Worm (Caenorhabditis elegans) whole organism, L1 larva: ENCODE results near the gene che-12.

Source experiments
- ama-1 ChIP-seq: fragments of 150-350 bp; optimal IDR thresholded peaks from 2 replicates; lab custom pipeline; 2014
- ceh-63 ChIP-seq: fragments of 200-800 bp; sonication (Bioruptor generic); optimal IDR thresholded peaks from 2 replicates; lab custom pipeline; 2018; ENCODE audit warnings: mild to moderate bottlenecking, missing genetic modification characterization, missing compliant biosample characterization
- ceh-82 ChIP-seq, 3 experiments: fragments of 150-350 bp in 1 of 3; sonication (generic microtip) in 2 of 3; optimal IDR thresholded peaks; 2 replicates each; lab custom pipeline; 2014 to 2017; ENCODE audit warnings: missing biosample characterization in 3 of 3, missing genetic modification characterization in 3 of 3
- egl-27 ChIP-seq, 2 experiments: fragments of 150-350 bp in 1 of 2; sonication (generic microtip); optimal IDR thresholded peaks; 3 replicates each; lab custom pipeline; 2017 to 2018; ENCODE audit warnings: missing biosample characterization in 2 of 2, missing genetic modification characterization in 2 of 2, missing genetic modification reagents in 2 of 2
- elt-3 ChIP-seq, 6 experiments: fragments of 150-350 bp in 1 of 6; sonication (generic microtip); optimal IDR thresholded peaks; 2 replicates each; lab custom pipeline; 2017 to 2018; ENCODE audit warnings: missing biosample characterization in 6 of 6, missing genetic modification characterization in 6 of 6, inconsistent platforms in 1 of 6
- lin-35 ChIP-seq, 2 experiments: fragments of 150-350 bp; optimal IDR thresholded peaks; 2 replicates each; lab custom pipeline; 2014; ENCODE audit warnings: missing biosample characterization in 2 of 2, missing genetic modification characterization in 2 of 2, missing genetic modification reagents in 2 of 2
- lin-39 ChIP-seq: fragments of 150-350 bp; optimal IDR thresholded peaks from 2 replicates; lab custom pipeline; 2014; ENCODE audit warnings: missing biosample characterization, missing genetic modification reagents, missing genetic modification characterization
- nhr-11 ChIP-seq: fragments of 150-350 bp; optimal IDR thresholded peaks from 2 replicates; lab custom pipeline; 2014; ENCODE audit warnings: missing biosample characterization, missing genetic modification characterization
- nhr-12 ChIP-seq: sonication (generic microtip); optimal IDR thresholded peaks from 2 replicates; lab custom pipeline; 2017; ENCODE audit warnings: missing biosample characterization, missing genetic modification characterization
- nhr-237 ChIP-seq: fragments of 150-350 bp; optimal IDR thresholded peaks from 2 replicates; lab custom pipeline; 2014; ENCODE audit warnings: missing biosample characterization, missing genetic modification characterization
- nhr-28 ChIP-seq: fragments of 150-350 bp; optimal IDR thresholded peaks from 2 replicates; lab custom pipeline; 2014; ENCODE audit warnings: missing biosample characterization, missing genetic modification characterization
- tlp-1 ChIP-seq: fragments of 150-350 bp; optimal IDR thresholded peaks from 2 replicates; lab custom pipeline; 2014; ENCODE audit warnings: missing biosample characterization, missing genetic modification characterization
- vab-15 ChIP-seq: sonication (generic microtip); optimal IDR thresholded peaks from 2 replicates; lab custom pipeline; 2017; ENCODE audit warnings: missing genotype, mild to moderate bottlenecking, missing genetic modification characterization, missing compliant biosample characterization

ce11 chrV:10289743-10290142 lies 17.4 kb downstream of the che-12 start, which contains the start of gene B0024.15:
- no peak for TF ChIP-seq lin-39 (tag; lab: Kevin White, UChicago)
- TF ChIP-seq ceh-63: no peak
- no peak for TF ChIP-seq nhr-28 (tag; lab: Kevin White, UChicago)
- no peak for TF ChIP-seq nhr-237
- TF ChIP-seq nhr-12 (tag; lab: Kevin White, UChicago): no peak
- TF ChIP-seq elt-3 (tag; optimal IDR thresholded peaks at IDR 0.05; lab: Kevin White, UChicago): no peak
- TF ChIP-seq egl-27 (tag; optimal IDR thresholded peaks at IDR 0.05; lab: Kevin White, UChicago): no peak
- no peak for TF ChIP-seq nhr-11 (tag; lab: Kevin White, UChicago)
- TF ChIP-seq ceh-82 (tag; optimal IDR thresholded peaks at IDR 0.05; lab: Kevin White, UChicago): no peak
- no peak for TF ChIP-seq vab-15 (tag; lab: Kevin White, UChicago)
- no peak for TF ChIP-seq lin-35 (GFP tag; optimal IDR thresholded peaks at IDR 0.05; lab: Kevin White, UChicago)
- no peak for TF ChIP-seq tlp-1 (tag; lab: Kevin White, UChicago)
- TF ChIP-seq ama-1 (lab: Kevin White, UChicago): no peak
